Fruit fly (Drosophila melanogaster): ENCODE data around the gene Archease.
A peak's percentile ranks its signal among the peaks of the same experiment; 100 is the strongest.

The Archease gene

DNA sequence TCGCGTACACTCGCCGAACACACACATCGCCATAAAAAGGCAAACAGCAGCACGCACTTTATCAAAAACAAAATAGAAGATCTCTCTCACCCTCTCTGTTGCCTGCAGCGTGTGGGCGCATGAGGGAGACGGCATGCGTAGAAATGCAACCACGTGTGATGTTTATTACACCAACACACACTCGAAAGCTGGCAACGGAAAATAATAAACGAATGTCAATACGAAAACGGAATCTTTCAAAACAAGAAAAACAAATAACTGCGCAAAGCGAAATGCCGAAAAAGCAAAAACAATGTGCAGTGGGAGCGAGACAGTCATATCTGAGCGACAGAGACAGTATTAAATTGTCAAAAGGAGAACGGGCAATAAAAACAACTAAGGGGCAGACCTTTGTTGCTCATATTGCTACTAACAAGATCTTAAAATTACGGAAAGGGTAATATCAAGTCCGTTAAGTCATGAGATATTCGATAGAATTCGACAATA lies 49.4 kb downstream of the Archease start (continued):
- TF ChIP-seq BEAF-32 (GFP tag; optimal IDR thresholded peaks at IDR 0.05) (no peak), wek (GFP tag; optimal IDR thresholded peaks at IDR 0.05) (peak; percentile 88), HLH4C (GFP tag; IDR thresholded peaks at IDR 0.05; ENCODE audit: partially characterized antibody) (no peak), org-1 (GFP tag; optimal IDR thresholded peaks at IDR 0.05) (peak; percentile 89), insv (GFP tag; optimal IDR thresholded peaks at IDR 0.05) (peak in 1 of 2 experiments; percentile 70), CG11560 (tag; IDR thresholded peaks at IDR 0.05) (no peak), nerfin-2 (GFP tag; IDR thresholded peaks at IDR 0.05; ENCODE audit: partially characterized antibody) (no peak), tap (tag; optimal IDR thresholded peaks at IDR 0.05) (peak; percentile 66), CG12769 (tag; optimal IDR thresholded peaks at IDR 0.05) (peak; percentile 85), fru (optimal IDR thresholded peaks at IDR 0.05) (no peak), CG9215 (GFP tag; IDR thresholded peaks at IDR 0.05) (no peak), nmo (GFP tag; optimal IDR thresholded peaks at IDR 0.05) (no peak), CG15011 (GFP tag; optimal IDR thresholded peaks at IDR 0.05) (peak; percentile 79), CG14965 (GFP tag; optimal IDR thresholded peaks at IDR 0.05; ENCODE audit: borderline replicate concordance) (peak; percentile 81), Atf3 (GFP tag; optimal IDR thresholded peaks at IDR 0.05) (peak; percentile 74), Opbp (GFP tag; IDR thresholded peaks at IDR 0.05; ENCODE audit: partially characterized antibody) (no peak), HLHmδ (GFP tag; optimal IDR thresholded peaks at IDR 0.05) (peak; percentile 56), CG11456 (GFP tag; IDR thresholded peaks at IDR 0.05) (no peak), CG13287 (GFP tag; IDR thresholded peaks at IDR 0.05; ENCODE audit: partially characterized antibody) (no peak), Xrp1 (GFP tag; IDR thresholded peaks at IDR 0.05) (no peak), abd-A (tag; optimal IDR thresholded peaks at IDR 0.05) (peak; percentile 98), trh (GFP tag; optimal IDR thresholded peaks at IDR 0.05) (peak; percentile 34), tio (GFP tag; optimal IDR thresholded peaks at IDR 0.05) (no peak), CG7839 (tag; optimal IDR thresholded peaks at IDR 0.05) (no peak), gcm (GFP tag; optimal IDR thresholded peaks at IDR 0.05) (peak; percentile 84), Lhr (GFP tag; optimal IDR thresholded peaks at IDR 0.05) (peak; percentile 75), zfh1 (GFP tag; IDR thresholded peaks at IDR 0.05) (no peak), CG1529 (GFP tag; optimal IDR thresholded peaks at IDR 0.05) (peak; percentile 71), CG9609 (GFP tag; optimal IDR thresholded peaks at IDR 0.05) (peak; percentile 52), CrebB (tag; optimal IDR thresholded peaks at IDR 0.05) (peak; percentile 85), fd3F (GFP tag; optimal IDR thresholded peaks at IDR 0.05) (peak; percentile 12)

DNA sequence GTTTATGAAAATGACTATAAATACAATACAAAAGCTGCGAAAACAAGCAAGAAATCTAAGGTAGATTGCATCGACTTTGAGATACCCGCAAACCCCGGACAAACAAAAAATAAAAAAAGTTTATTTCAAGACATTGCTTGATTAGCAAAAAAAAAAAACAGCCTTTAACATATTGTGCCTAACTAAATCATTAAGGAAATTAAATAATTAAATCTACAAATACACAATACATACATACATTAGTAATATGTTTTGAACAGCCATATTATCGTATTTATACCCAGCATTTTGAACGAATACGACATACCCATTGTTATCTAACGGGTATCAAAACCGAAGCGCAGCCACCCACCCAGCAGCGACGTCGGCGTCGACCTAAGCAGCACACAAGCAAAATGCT lies 49.9 kb downstream of the Archease start:
- TF ChIP-seq Dip3 (GFP tag; optimal IDR thresholded peaks at IDR 0.05) (peak; percentile 11), repo (GFP tag; optimal IDR thresholded peaks at IDR 0.05) (no peak), zfh2 (GFP tag; optimal IDR thresholded peaks at IDR 0.05) (peak; percentile 31), bcd (GFP tag; optimal IDR thresholded peaks at IDR 0.05) (peak; percentile 12), CG3281 (GFP tag; optimal IDR thresholded peaks at IDR 0.05) (no peak), dan (GFP tag; IDR thresholded peaks at IDR 0.05) (no peak), grau (tag; optimal IDR thresholded peaks at IDR 0.05) (peak; percentile 58), CG7556 (GFP tag; optimal IDR thresholded peaks at IDR 0.05) (peak; percentile 63), CG10462 (GFP tag; optimal IDR thresholded peaks at IDR 0.05) (peak; percentile 21), CG18011 (GFP tag; optimal IDR thresholded peaks at IDR 0.05) (peak; percentile 9), zf30C (GFP tag; optimal IDR thresholded peaks at IDR 0.05) (no peak), Hr51 (GFP tag; optimal IDR thresholded peaks at IDR 0.05) (peak in 1 of 2 experiments; percentile 83), fd3F (GFP tag; optimal IDR thresholded peaks at IDR 0.05) (peak; percentile 58), ro (GFP tag; IDR thresholded peaks at IDR 0.05) (no peak), CG12744 (GFP tag; optimal IDR thresholded peaks at IDR 0.05) (no peak), crp (GFP tag; optimal IDR thresholded peaks at IDR 0.05) (no peak), bsh (GFP tag; optimal IDR thresholded peaks at IDR 0.05) (peak in 1 of 2 experiments; percentile 44), pros (GFP tag; optimal IDR thresholded peaks at IDR 0.05) (no peak), z (GFP tag; IDR thresholded peaks at IDR 0.05) (no peak), klu (GFP tag; IDR thresholded peaks at IDR 0.05) (no peak), Xbp1 (GFP tag; optimal IDR thresholded peaks at IDR 0.05) (peak; percentile 29)
